Worm (Caenorhabditis elegans): Measurements from ENCODE around the gene F10G2.10.

DNA sequence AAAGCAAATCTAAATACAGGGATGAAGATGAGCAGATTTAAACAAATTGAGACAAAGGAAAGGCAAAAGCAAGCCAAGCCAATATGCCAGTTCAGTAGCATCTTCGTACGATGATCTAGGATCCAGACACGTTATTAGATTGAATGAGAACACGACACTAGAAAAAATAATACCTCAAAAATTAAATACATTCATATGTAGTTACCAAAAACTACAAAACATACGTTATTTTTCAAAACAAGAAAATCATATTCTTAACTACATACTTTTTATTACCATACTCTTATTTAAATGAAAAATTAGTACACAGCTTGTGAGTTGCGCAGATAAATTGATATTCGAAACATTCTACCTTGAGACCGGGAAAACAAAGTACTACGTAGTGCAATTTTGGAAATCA, 8.8 kb upstream of the F10G2.10 start, which contains the start of gene srx-6:
- TF ChIP-seq lsy-2 (tag; optimal IDR thresholded peaks at IDR 0.05) (no peak), dmd-4 (tag; optimal IDR thresholded peaks at IDR 0.05) (no peak)

Data from whole organism, L2 larva.